Fruit fly (Drosophila melanogaster) whole organism, embryonic: ENCODE results near the gene bt.

ENCODE experiments used
- CG13894 ChIP-seq: fragments of 200-800 bp; sonication (Bioruptor generic); optimal IDR thresholded peaks from 3 replicates; lab custom pipeline; 2018; ENCODE audit warnings: missing biosample characterization, mild to moderate bottlenecking, missing genetic modification characterization, moderate library complexity
- CG15514 ChIP-seq: fragments of 200-800 bp; sonication (Bioruptor generic); optimal IDR thresholded peaks from 3 replicates; lab custom pipeline; 2017; ENCODE audit warnings: missing biosample characterization, missing genetic modification characterization, mild to moderate bottlenecking, moderate library complexity, missing genetic modification reagents
- CG1603 ChIP-seq: fragments of 200-800 bp; sonication (Bioruptor generic); optimal IDR thresholded peaks from 2 replicates; lab custom pipeline; 2019; ENCODE audit warnings: missing biosample characterization, mild to moderate bottlenecking, missing genetic modification characterization, moderate library complexity
- CG17328 ChIP-seq: fragments of 200-800 bp; sonication (Bioruptor generic); IDR thresholded peaks from 2 replicates; pipeline ENCODE4 v1.3.6; 2022; ENCODE audit warnings: missing biosample characterization, missing genetic modification characterization
- CG17829 ChIP-seq: fragments of 200-800 bp; optimal IDR thresholded peaks from 2 replicates; lab custom pipeline; 2019; ENCODE audit warnings: missing biosample characterization, mild to moderate bottlenecking, missing genetic modification characterization, moderate library complexity
- CG17912 ChIP-seq: fragments of 200-800 bp; sonication (Bioruptor generic); optimal IDR thresholded peaks from 2 replicates; lab custom pipeline; 2018; ENCODE audit warnings: missing biosample characterization, mild to moderate bottlenecking, missing genetic modification characterization
- CG2120 ChIP-seq: fragments of 200-800 bp; sonication (Bioruptor generic); optimal IDR thresholded peaks from 3 replicates; lab custom pipeline; 2016; ENCODE audit warnings: missing biosample characterization, missing genetic modification characterization
- CG2199 ChIP-seq: fragments of 200-800 bp; sonication (Bioruptor generic); IDR thresholded peaks from 3 replicates; pipeline ENCODE4 v1.3.6; 2022; ENCODE audit warnings: missing biosample characterization, missing genetic modification characterization
- CG2712 ChIP-seq: fragments of 200-800 bp; optimal IDR thresholded peaks from 3 replicates; lab custom pipeline; 2019; ENCODE audit warnings: missing biosample characterization, mild to moderate bottlenecking, missing genetic modification characterization, moderate library complexity
- CG2889 ChIP-seq: fragments of 200-800 bp; sonication (Bioruptor generic); IDR thresholded peaks from 3 replicates; pipeline ENCODE4 v1.3.6; 2022; ENCODE audit warnings: missing biosample characterization, missing genetic modification characterization
- CG30403 ChIP-seq: fragments of 200-800 bp; sonication (Bioruptor generic); optimal IDR thresholded peaks from 3 replicates; lab custom pipeline; 2016; ENCODE audit warnings: missing biosample characterization, missing genetic modification characterization
- CG30431 ChIP-seq: fragments of 200-800 bp; sonication (Bioruptor generic); optimal IDR thresholded peaks from 2 replicates; lab custom pipeline; 2017; ENCODE audit warnings: missing biosample characterization, missing genetic modification characterization
- CG32767 ChIP-seq: fragments of 200-800 bp; sonication (Bioruptor generic); IDR thresholded peaks from 2 replicates; pipeline ENCODE4 v1.3.6; 2022; ENCODE audit warnings: missing biosample characterization, missing genetic modification characterization
- CG42726 ChIP-seq: fragments of 200-800 bp; sonication (Bioruptor generic); IDR thresholded peaks from 2 replicates; pipeline ENCODE4 v1.3.6; 2022; ENCODE audit warnings: missing biosample characterization, missing genetic modification characterization; ENCODE audit not compliant: partially characterized antibody
- CG8388 ChIP-seq: fragments of 200-800 bp; sonication (Bioruptor generic); optimal IDR thresholded peaks from 2 replicates; lab custom pipeline; 2019; ENCODE audit warnings: missing biosample characterization, mild to moderate bottlenecking, missing genetic modification characterization, moderate library complexity
- D ChIP-seq, 2 experiments: fragments of 200-800 bp in 1 of 2; fragments of >200 bp in 1 of 2; sonication (Bioruptor generic) in 1 of 2; optimal IDR thresholded peaks; 2 replicates in 1 of 2; 3 replicates in 1 of 2; lab custom pipeline; 2017; ENCODE audit warnings: mild to moderate bottlenecking in 1 of 2, missing biosample characterization in 1 of 2, missing genetic modification characterization in 1 of 2, missing genetic modification reagents in 1 of 2
- Fer2 ChIP-seq: fragments of 200-800 bp; sonication (Bioruptor generic); optimal IDR thresholded peaks from 2 replicates; lab custom pipeline; 2018; ENCODE audit warnings: missing biosample characterization, mild to moderate bottlenecking, missing genetic modification characterization, moderate library complexity
- HLHmδ ChIP-seq: fragments of 200-800 bp; sonication (Bioruptor generic); optimal IDR thresholded peaks from 2 replicates; lab custom pipeline; 2018; ENCODE audit warnings: missing biosample characterization, mild to moderate bottlenecking, missing genetic modification characterization, moderate library complexity
- MESR4 ChIP-seq: fragments of 200-800 bp; sonication (Bioruptor generic); optimal IDR thresholded peaks from 2 replicates; lab custom pipeline; 2018; ENCODE audit warnings: missing biosample characterization, mild to moderate bottlenecking, missing genetic modification characterization, moderate library complexity
- Nf-YB ChIP-seq: fragments of 200-800 bp; sonication (Bioruptor generic); optimal IDR thresholded peaks from 3 replicates; lab custom pipeline; 2019; ENCODE audit warnings: missing biosample characterization, mild to moderate bottlenecking, missing genetic modification characterization, moderate library complexity
- Nf-YC ChIP-seq: fragments of 200-800 bp; optimal IDR thresholded peaks from 3 replicates; lab custom pipeline; 2019; ENCODE audit warnings: missing biosample characterization, mild to moderate bottlenecking, missing genetic modification characterization, moderate library complexity
- Opbp ChIP-seq: fragments of 200-800 bp; sonication (Bioruptor generic); IDR thresholded peaks from 3 replicates; pipeline ENCODE4 v1.3.6; 2022; ENCODE audit warnings: missing biosample characterization, missing genetic modification characterization; ENCODE audit not compliant: partially characterized antibody
- Ptx1 ChIP-seq: fragments of 200-800 bp; sonication (Bioruptor generic); IDR thresholded peaks from 2 replicates; pipeline ENCODE4 v1.3.6; 2022; ENCODE audit warnings: missing biosample characterization, missing genetic modification characterization
- Sox100B ChIP-seq: fragments of 200-800 bp; sonication (Bioruptor generic); optimal IDR thresholded peaks from 3 replicates; lab custom pipeline; 2018; ENCODE audit warnings: missing biosample characterization, mild to moderate bottlenecking, missing genetic modification characterization
- Ssrp ChIP-seq: fragments of 200-800 bp; sonication (Bioruptor generic); optimal IDR thresholded peaks from 2 replicates; lab custom pipeline; 2018; ENCODE audit warnings: missing biosample characterization, mild to moderate bottlenecking, missing genetic modification characterization, moderate library complexity
- Taf1 ChIP-seq: fragments of 200-800 bp; sonication (Bioruptor generic); IDR thresholded peaks from 2 replicates; pipeline ENCODE4 v1.3.6; 2022; ENCODE audit warnings: missing biosample characterization, missing genetic modification characterization
- Xrp1 ChIP-seq: fragments of 200-800 bp; sonication (Bioruptor generic); IDR thresholded peaks from 2 replicates; pipeline ENCODE4 v1.3.6; 2022; ENCODE audit warnings: missing biosample characterization, missing genetic modification characterization
- al ChIP-seq: fragments of 200-800 bp; sonication (Bioruptor generic); IDR thresholded peaks from 2 replicates; pipeline ENCODE4 v1.3.6; 2022; ENCODE audit warnings: missing biosample characterization, missing genetic modification characterization
- ato ChIP-seq: fragments of 200-800 bp; sonication (Bioruptor generic); IDR thresholded peaks from 2 replicates; pipeline ENCODE4 v1.3.6; 2022; ENCODE audit warnings: missing biosample characterization, missing genetic modification characterization; ENCODE audit not compliant: partially characterized antibody
- bbx ChIP-seq: fragments of 200-800 bp; sonication (Bioruptor generic); IDR thresholded peaks from 2 replicates; pipeline ENCODE4 v1.3.6; 2022; ENCODE audit warnings: missing biosample characterization, missing genetic modification characterization; ENCODE audit not compliant: partially characterized antibody
- bcd ChIP-seq: fragments of 200-800 bp; sonication (Bioruptor generic); optimal IDR thresholded peaks from 2 replicates; lab custom pipeline; 2017; ENCODE audit warnings: missing biosample characterization, mild to moderate bottlenecking, missing genetic modification characterization
- br ChIP-seq: fragments of >200 bp; optimal IDR thresholded peaks from 2 replicates; lab custom pipeline; 2017
- chinmo ChIP-seq: fragments of 200-800 bp; sonication (Bioruptor generic); IDR thresholded peaks from 4 replicates; pipeline ENCODE4 v1.3.6; 2022; ENCODE audit warnings: missing biosample characterization, missing genetic modification characterization; ENCODE audit not compliant: partially characterized antibody
- chm ChIP-seq: fragments of 200-800 bp; sonication (Bioruptor generic); IDR thresholded peaks from 2 replicates; pipeline ENCODE4 v1.3.6; 2022; ENCODE audit warnings: missing biosample characterization, missing genetic modification characterization
- crol ChIP-seq: fragments of 200-800 bp; sonication (Bioruptor generic); IDR thresholded peaks from 2 replicates; pipeline ENCODE4 v1.3.6; 2022; ENCODE audit warnings: missing biosample characterization, missing genetic modification characterization
- eve ChIP-seq, 2 experiments: fragments of >200 bp; optimal IDR thresholded peaks; 2 replicates each; lab custom pipeline; 2017; ENCODE audit warnings: missing biosample characterization in 2 of 2, missing genetic modification characterization in 2 of 2
- fd102C ChIP-seq: fragments of 200-800 bp; sonication (Bioruptor generic); optimal IDR thresholded peaks from 2 replicates; lab custom pipeline; 2018; ENCODE audit warnings: missing biosample characterization, mild to moderate bottlenecking, missing genetic modification characterization, moderate library complexity
- fd64A ChIP-seq: fragments of 200-800 bp; sonication (Bioruptor generic); optimal IDR thresholded peaks from 3 replicates; lab custom pipeline; 2018; ENCODE audit warnings: missing biosample characterization, mild to moderate bottlenecking, missing genetic modification characterization
- her ChIP-seq: fragments of 200-800 bp; sonication (Bioruptor generic); optimal IDR thresholded peaks from 2 replicates; lab custom pipeline; 2016; ENCODE audit warnings: missing biosample characterization, missing genetic modification characterization
- klu ChIP-seq: fragments of 200-800 bp; sonication (Bioruptor generic); IDR thresholded peaks from 2 replicates; pipeline ENCODE4 v1.3.6; 2022; ENCODE audit warnings: missing biosample characterization, missing genetic modification characterization
- pros ChIP-seq: fragments of 200-800 bp; sonication (Bioruptor generic); optimal IDR thresholded peaks from 3 replicates; lab custom pipeline; 2019; ENCODE audit warnings: missing biosample characterization, mild to moderate bottlenecking, missing genetic modification characterization, moderate library complexity
- sens-2 ChIP-seq: fragments of 200-800 bp; sonication (Bioruptor generic); IDR thresholded peaks from 2 replicates; pipeline ENCODE4 v1.3.6; 2022; ENCODE audit warnings: missing biosample characterization, missing genetic modification characterization
- seq ChIP-seq: fragments of 200-800 bp; sonication (Bioruptor generic); IDR thresholded peaks from 2 replicates; pipeline ENCODE4 v1.3.6; 2022; ENCODE audit warnings: missing biosample characterization, missing genetic modification characterization
- sisA ChIP-seq: fragments of 200-800 bp; sonication (Bioruptor generic); IDR thresholded peaks from 2 replicates; pipeline ENCODE4 v1.3.6; 2022; ENCODE audit warnings: missing biosample characterization, missing genetic modification characterization
- slp2 ChIP-seq: fragments of 200-800 bp; sonication (Bioruptor generic); optimal IDR thresholded peaks from 2 replicates; lab custom pipeline; 2016; ENCODE audit warnings: missing biosample characterization, missing genetic modification characterization
- ssp ChIP-seq: fragments of 200-800 bp; sonication (Bioruptor generic); IDR thresholded peaks from 2 replicates; pipeline ENCODE4 v1.3.6; 2022; ENCODE audit warnings: missing biosample characterization, missing genetic modification characterization
- stwl ChIP-seq: fragments of 200-800 bp; sonication (Bioruptor generic); optimal IDR thresholded peaks from 3 replicates; lab custom pipeline; 2018; ENCODE audit warnings: missing biosample characterization, mild to moderate bottlenecking, missing genetic modification characterization, moderate library complexity
- usp ChIP-seq: fragments of >200 bp; optimal IDR thresholded peaks from 2 replicates; lab custom pipeline; 2017; ENCODE audit warnings: missing biosample characterization, missing genetic modification characterization
- wek ChIP-seq: fragments of 200-800 bp; sonication (Bioruptor generic); optimal IDR thresholded peaks from 3 replicates; lab custom pipeline; 2018; ENCODE audit warnings: missing biosample characterization, mild to moderate bottlenecking, missing genetic modification characterization, moderate library complexity

bt gene

dm6 chr4:703992-704690 lies 20.1 kb upstream of the bt start (continued):
- TF ChIP-seq sens-2 (no peak), crol (GFP tag; lab: Robert Waterston, UW) (peak; percentile 65; the same call in 1 of the 2 replicates), ssp (GFP tag; lab: Robert Waterston, UW) (no peak), CG1603 (tag; lab: Kevin White, UChicago) (no peak), slp2 (GFP tag; lab: Kevin White, UChicago) (no peak), her (GFP tag; lab: Kevin White, UChicago) (no peak), CG2889 (GFP tag; lab: Robert Waterston, UW) (no peak), al (GFP tag; lab: Robert Waterston, UW) (no peak), br (lab: Kevin White, UChicago) (no peak), Nf-YB (GFP tag; lab: Kevin White, UChicago) (peak; percentile 100), CG30431 (no peak), sisA (GFP tag; lab: Robert Waterston, UW) (no peak), Ssrp (tag; lab: Kevin White, UChicago) (no peak), bbx (GFP tag; lab: Robert Waterston, UW) (0 out of 2 replicates have a peak, but pooled peaks have one; percentile 42), usp (GFP tag; lab: Kevin White, UChicago) (no peak), stwl (tag; lab: Kevin White, UChicago) (no peak), CG32767 (no peak), chinmo (GFP tag; lab: Robert Waterston, UW) (0 out of 4 replicates have a peak, but pooled peaks have one; percentile 68), ato (GFP tag; lab: Robert Waterston, UW) (no peak), CG30403 (GFP tag; lab: Kevin White, UChicago) (no peak), Ptx1 (GFP tag; lab: Robert Waterston, UW) (no peak), eve (GFP tag; optimal IDR thresholded peaks at IDR 0.05; lab: Kevin White, UChicago) (no peak), Nf-YC (tag; lab: Kevin White, UChicago) (peak; percentile 100), CG13894 (tag; lab: Kevin White, UChicago) (no peak), CG17912 (GFP tag; lab: Kevin White, UChicago) (no peak), Sox100B (GFP tag; lab: Kevin White, UChicago) (no peak), Opbp (GFP tag; lab: Robert Waterston, UW) (no peak), fd102C (GFP tag; lab: Kevin White, UChicago) (no peak), CG42726 (GFP tag; lab: Robert Waterston, UW) (no peak), pros (GFP tag; lab: Kevin White, UChicago) (peak; percentile 59), Fer2 (tag; lab: Kevin White, UChicago) (no peak), CG17328 (GFP tag; lab: Robert Waterston, UW) (no peak), Xrp1 (GFP tag; lab: Robert Waterston, UW) (no peak), klu (GFP tag; lab: Robert Waterston, UW) (no peak), chm (GFP tag; lab: Robert Waterston, UW) (peak; percentile 12; the same call in 1 of the 2 replicates), MESR4 (GFP tag; lab: Kevin White, UChicago) (no peak), wek (GFP tag; lab: Kevin White, UChicago) (no peak), CG2199 (GFP tag; lab: Robert Waterston, UW) (no peak), HLHmδ (no peak), bcd (GFP tag; lab: Kevin White, UChicago) (no peak), seq (GFP tag; lab: Robert Waterston, UW) (peak; percentile 52; the same call in 1 of the 2 replicates), fd64A (GFP tag; lab: Kevin White, UChicago) (no peak), CG15514 (GFP tag; lab: Kevin White, UChicago) (no peak), CG17829 (tag; lab: Kevin White, UChicago) (no peak), CG8388 (GFP tag; lab: Kevin White, UChicago) (no peak), Taf1 (GFP tag; lab: Robert Waterston, UW) (no peak), CG2712 (no peak), CG2120 (GFP tag; lab: Kevin White, UChicago) (no peak), D (optimal IDR thresholded peaks at IDR 0.05; lab: Kevin White, UChicago) (peak; percentile 53), D (GFP tag; optimal IDR thresholded peaks at IDR 0.05; lab: Kevin White, UChicago) (no peak)
